Worm (Caenorhabditis elegans) whole organism, L1 larva: ENCODE data around the gene clp-6.

ENCODE experiments used
- C04F5.9 ChIP-seq: sonication (generic microtip); optimal IDR thresholded peaks from 2 replicates; lab custom pipeline; 2016; ENCODE audit warnings: missing genetic modification characterization, missing compliant biosample characterization
- C34B4.2 ChIP-seq: sonication (generic microtip); optimal IDR thresholded peaks from 2 replicates; lab custom pipeline; 2017; ENCODE audit warnings: mild to moderate bottlenecking, missing genetic modification characterization, missing compliant biosample characterization
- Y116A8C.19 ChIP-seq: sonication (generic microtip); optimal IDR thresholded peaks from 2 replicates; lab custom pipeline; 2016; ENCODE audit warnings: missing compliant biosample characterization, missing genetic modification characterization, borderline replicate concordance
- aha-1 ChIP-seq: fragments of 150-350 bp; optimal IDR thresholded peaks from 2 replicates; lab custom pipeline; 2014; ENCODE audit warnings: missing biosample characterization, missing genetic modification characterization
- blmp-1 ChIP-seq: fragments of 150-350 bp; optimal IDR thresholded peaks from 2 replicates; lab custom pipeline; 2014; ENCODE audit warnings: missing biosample characterization, missing genetic modification characterization
- ceh-82 ChIP-seq, 3 experiments: fragments of 150-350 bp in 1 of 3; sonication (generic microtip) in 2 of 3; optimal IDR thresholded peaks; 2 replicates each; lab custom pipeline; 2014 to 2017; ENCODE audit warnings: missing biosample characterization in 3 of 3, missing genetic modification characterization in 3 of 3
- ceh-88 ChIP-seq: fragments of 200-800 bp; sonication (Bioruptor generic); IDR thresholded peaks from 2 replicates; pipeline ENCODE4 v1.3.6; 2022; ENCODE audit warnings: missing genetic modification characterization, missing compliant biosample characterization
- ceh-90 ChIP-seq: sonication (generic microtip); optimal IDR thresholded peaks from 2 replicates; lab custom pipeline; 2016; ENCODE audit warnings: missing genetic modification characterization, missing compliant biosample characterization
- ces-1 ChIP-seq: fragments of 150-350 bp; optimal IDR thresholded peaks from 2 replicates; lab custom pipeline; 2014; ENCODE audit warnings: missing biosample characterization, missing genetic modification reagents, missing genetic modification characterization
- dpl-1 ChIP-seq, 3 experiments: fragments of 150-350 bp in 2 of 3; sonication (generic microtip) in 1 of 3; optimal IDR thresholded peaks; 2 replicates each; lab custom pipeline; 2014 to 2017; ENCODE audit warnings: missing biosample characterization in 3 of 3, missing genetic modification characterization in 3 of 3, missing genetic modification reagents in 3 of 3
- dsc-1 ChIP-seq: sonication (generic microtip); optimal IDR thresholded peaks from 2 replicates; lab custom pipeline; 2016; ENCODE audit warnings: mild to moderate bottlenecking, missing genetic modification characterization, missing compliant biosample characterization
- efl-1 ChIP-seq, 4 experiments: fragments of 150-350 bp; optimal IDR thresholded peaks in 3 of 4; peaks in 1 of 4; 1 replicate in 1 of 4; 2 replicates in 3 of 4; lab custom pipeline; 2014; ENCODE audit warnings: missing biosample characterization in 2 of 4, missing genetic modification characterization in 2 of 4, missing genetic modification reagents in 2 of 4
- egl-13 ChIP-seq: sonication (generic microtip); optimal IDR thresholded peaks from 2 replicates; lab custom pipeline; 2016; ENCODE audit warnings: missing genotype, missing genetic modification reagents, missing genetic modification characterization, missing compliant biosample characterization
- elt-2 ChIP-seq: sonication (generic microtip); optimal IDR thresholded peaks from 2 replicates; lab custom pipeline; 2016; ENCODE audit warnings: missing genetic modification characterization, mild to moderate bottlenecking, inconsistent platforms, missing compliant biosample characterization, missing genetic modification reagents
- fkh-4 ChIP-seq: sonication (generic microtip); optimal IDR thresholded peaks from 2 replicates; lab custom pipeline; 2016; ENCODE audit warnings: missing compliant biosample characterization, missing genetic modification characterization, borderline replicate concordance
- fkh-8 ChIP-seq: sonication (generic microtip); optimal IDR thresholded peaks from 2 replicates; lab custom pipeline; 2016; ENCODE audit warnings: mild to moderate bottlenecking, missing genetic modification characterization, missing compliant biosample characterization
- fos-1 ChIP-seq: fragments of 150-350 bp; optimal IDR thresholded peaks from 2 replicates; lab custom pipeline; 2014; ENCODE audit warnings: missing biosample characterization, missing genetic modification characterization
- grh-1 ChIP-seq: fragments of 200-800 bp; sonication (Bioruptor generic); IDR thresholded peaks from 2 replicates; pipeline ENCODE4 v1.3.6; 2022; ENCODE audit warnings: missing genetic modification reagents, missing genetic modification characterization, missing compliant biosample characterization
- hlh-17 ChIP-seq: fragments of 200-800 bp; sonication (Bioruptor generic); optimal IDR thresholded peaks from 2 replicates; lab custom pipeline; 2018; ENCODE audit warnings: missing genetic modification characterization, mild to moderate bottlenecking, missing compliant biosample characterization, moderate library complexity, borderline replicate concordance
- hlh-4 ChIP-seq: sonication (generic microtip); optimal IDR thresholded peaks from 2 replicates; lab custom pipeline; 2016; ENCODE audit warnings: mild to moderate bottlenecking, missing genetic modification characterization, missing compliant biosample characterization
- irx-1 ChIP-seq: sonication (generic microtip); optimal IDR thresholded peaks from 2 replicates; lab custom pipeline; 2016; ENCODE audit warnings: missing genetic modification characterization, missing compliant biosample characterization
- isw-1 ChIP-seq: fragments of 200-800 bp; sonication (Bioruptor generic); IDR thresholded peaks from 2 replicates; pipeline ENCODE4 v1.3.6; 2022; ENCODE audit warnings: missing genetic modification characterization, missing compliant biosample characterization
- lin-35 ChIP-seq, 2 experiments: fragments of 150-350 bp; optimal IDR thresholded peaks; 2 replicates each; lab custom pipeline; 2014; ENCODE audit warnings: missing biosample characterization in 2 of 2, missing genetic modification characterization in 2 of 2, missing genetic modification reagents in 2 of 2
- lin-39 ChIP-seq: fragments of 150-350 bp; optimal IDR thresholded peaks from 2 replicates; lab custom pipeline; 2014; ENCODE audit warnings: missing biosample characterization, missing genetic modification reagents, missing genetic modification characterization
- mab-9 ChIP-seq: fragments of 200-800 bp; sonication (Bioruptor generic); IDR thresholded peaks from 2 replicates; pipeline ENCODE4 v1.3.6; 2022; ENCODE audit warnings: missing genetic modification reagents, missing genetic modification characterization, missing compliant biosample characterization
- mdl-1 ChIP-seq, 2 experiments: fragments of 150-350 bp; optimal IDR thresholded peaks; 2 replicates each; lab custom pipeline; 2014 to 2017; ENCODE audit warnings: missing biosample characterization in 2 of 2, missing genetic modification characterization in 2 of 2, inconsistent platforms in 1 of 2
- mep-1 ChIP-seq: fragments of 150-350 bp; optimal IDR thresholded peaks from 2 replicates; lab custom pipeline; 2014; ENCODE audit warnings: missing biosample characterization, missing genetic modification characterization
- nhr-11 ChIP-seq: fragments of 150-350 bp; optimal IDR thresholded peaks from 2 replicates; lab custom pipeline; 2014; ENCODE audit warnings: missing biosample characterization, missing genetic modification characterization
- nhr-19 ChIP-seq: fragments of 200-800 bp; sonication (Bioruptor generic); conservative IDR thresholded peaks from 2 replicates; pipeline ENCODE4 v1.3.6; 2022; ENCODE audit warnings: missing genetic modification characterization, missing compliant biosample characterization
- nhr-71 ChIP-seq: sonication (generic microtip); optimal IDR thresholded peaks from 2 replicates; lab custom pipeline; 2016; ENCODE audit warnings: mild to moderate bottlenecking, missing genetic modification characterization, moderate library complexity, missing compliant biosample characterization
- nhr-77 ChIP-seq: fragments of 150-350 bp; optimal IDR thresholded peaks from 2 replicates; lab custom pipeline; 2014; ENCODE audit warnings: missing biosample characterization, missing genetic modification characterization
- nhr-85 ChIP-seq: sonication (generic microtip); peaks from one replicate; lab custom pipeline; 2016; ENCODE audit warnings: missing genetic modification characterization, inconsistent platforms, missing compliant biosample characterization
- pax-3 ChIP-seq: fragments of 200-800 bp; sonication (Bioruptor generic); optimal IDR thresholded peaks from 2 replicates; lab custom pipeline; 2018; ENCODE audit warnings: mild to moderate bottlenecking, missing genetic modification characterization, moderate library complexity, missing compliant biosample characterization
- skn-1 ChIP-seq: fragments of 150-350 bp; optimal IDR thresholded peaks from 2 replicates; lab custom pipeline; 2014; ENCODE audit warnings: missing biosample characterization, missing genetic modification characterization
- snu-23 ChIP-seq: sonication (generic microtip); optimal IDR thresholded peaks from 2 replicates; lab custom pipeline; 2016; ENCODE audit warnings: missing genetic modification characterization, missing compliant biosample characterization
- sox-4 ChIP-seq: sonication (generic microtip); optimal IDR thresholded peaks from 2 replicates; lab custom pipeline; 2016; ENCODE audit warnings: missing genetic modification characterization, missing compliant biosample characterization
- sup-37 ChIP-seq: fragments of 200-800 bp; sonication (Bioruptor generic); optimal IDR thresholded peaks from 2 replicates; lab custom pipeline; 2018; ENCODE audit warnings: mild to moderate bottlenecking, missing genetic modification characterization, missing compliant biosample characterization
- tlp-1 ChIP-seq: fragments of 150-350 bp; optimal IDR thresholded peaks from 2 replicates; lab custom pipeline; 2014; ENCODE audit warnings: missing biosample characterization, missing genetic modification characterization
- unc-130 ChIP-seq: fragments of 150-350 bp; optimal IDR thresholded peaks from 2 replicates; lab custom pipeline; 2017; ENCODE audit warnings: missing biosample characterization, missing genetic modification characterization, inconsistent platforms
- unc-30 ChIP-seq: sonication (generic microtip); optimal IDR thresholded peaks from 2 replicates; lab custom pipeline; 2017; ENCODE audit warnings: missing biosample characterization, missing genetic modification characterization
- unc-62 ChIP-seq: fragments of 150-350 bp; optimal IDR thresholded peaks from 2 replicates; lab custom pipeline; 2014; ENCODE audit warnings: missing biosample characterization, missing genetic modification reagents, missing genetic modification characterization
- unc-86 ChIP-seq: sonication (generic microtip); optimal IDR thresholded peaks from 2 replicates; lab custom pipeline; 2016; ENCODE audit warnings: missing genetic modification characterization, missing compliant biosample characterization
- zag-1 ChIP-seq: fragments of 150-350 bp; optimal IDR thresholded peaks from 2 replicates; lab custom pipeline; 2014; ENCODE audit warnings: missing biosample characterization, missing genetic modification characterization
- zip-4 ChIP-seq: fragments of 200-800 bp; sonication (Bioruptor generic); optimal IDR thresholded peaks from 2 replicates; lab custom pipeline; 2018; ENCODE audit warnings: mild to moderate bottlenecking, missing genetic modification characterization, moderate library complexity, missing compliant biosample characterization

The clp-6 gene

DNA sequence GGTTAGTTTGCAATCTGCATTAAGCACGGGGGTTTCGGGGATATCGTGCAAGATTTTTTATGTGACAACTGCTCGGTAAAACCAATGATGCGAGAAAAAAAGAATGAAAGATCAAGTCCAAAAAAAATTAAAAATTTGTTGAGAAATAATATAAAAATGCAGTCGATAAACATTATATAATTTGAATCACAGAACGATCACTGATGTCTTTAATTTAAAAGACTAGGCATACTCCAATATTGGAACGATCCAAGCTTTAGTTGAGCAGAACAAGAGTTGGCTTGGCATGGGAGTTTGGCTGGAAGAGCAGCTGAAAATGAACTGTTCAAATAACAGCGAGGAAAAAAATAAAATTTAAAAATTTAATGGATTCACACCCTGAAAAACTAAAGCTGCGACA lies 7.6 kb downstream of the clp-6 start, which contains the start of gene clec-171:
clec-171 (minus strand) TSS at position 101 of the 400 bp plus-strand sequence.
- no peak for TF ChIP-seq pax-3
- TF ChIP-seq tlp-1 (tag; lab: Kevin White, UChicago): no peak

DNA sequence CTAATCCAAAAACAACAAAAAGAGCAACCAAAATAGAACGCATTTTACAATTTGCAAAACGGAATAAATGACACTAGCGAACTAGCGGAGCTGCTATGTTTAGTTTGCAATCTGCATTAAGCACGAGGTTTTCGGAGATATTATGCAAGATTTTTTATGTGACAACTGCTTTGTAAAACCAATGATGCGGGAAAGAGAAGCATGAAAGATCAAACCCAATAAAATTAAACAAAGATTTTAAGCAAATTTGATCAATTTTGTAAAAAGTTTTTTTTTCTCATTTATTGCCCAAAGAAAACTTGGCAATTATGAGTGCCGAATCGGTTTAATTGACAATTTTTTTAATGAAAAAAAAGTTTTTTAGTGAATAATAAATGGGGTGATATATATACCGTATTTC lies 9.9 kb downstream of the clp-6 start, which contains the start of gene Y77E11A.8:
Y77E11A.8 (minus strand) TSS at position 101 of the 400 bp plus-strand sequence.
- TF ChIP-seq fkh-8 (tag; lab: Kevin White, UChicago) (no peak), Y116A8C.19 (tag; lab: Kevin White, UChicago) (no peak), hlh-4 (tag; lab: Kevin White, UChicago) (no peak), lin-39 (no peak), hlh-17 (GFP tag; lab: Kevin White, UChicago) (no peak), mep-1 (tag; lab: Kevin White, UChicago) (no peak), sup-37 (no peak), mab-9 (GFP tag; lab: Robert Waterston, UW) (no peak), ceh-88 (GFP tag; lab: Robert Waterston, UW) (no peak)

DNA sequence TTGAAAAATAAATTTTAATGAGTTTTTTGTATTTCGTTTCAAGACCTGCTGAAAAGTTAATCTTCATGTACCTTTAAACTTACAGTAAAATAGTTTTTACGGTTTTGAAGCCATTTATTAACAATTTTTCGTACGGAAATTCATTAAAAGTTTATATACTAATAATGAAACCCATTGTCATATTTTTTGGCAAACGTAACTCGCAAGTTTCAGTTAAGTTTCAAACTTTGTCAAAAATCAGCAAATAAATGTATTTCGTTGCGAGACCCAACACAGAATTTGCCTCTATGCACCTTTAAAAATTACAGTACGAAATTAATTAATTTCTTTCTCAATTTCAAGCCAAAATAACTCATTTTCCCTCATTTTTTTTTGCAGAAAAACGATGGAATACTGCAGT lies 14.2 kb downstream of the clp-6 start, which contains the start of gene jtr-1:
jtr-1 (plus strand) TSS at position 327 of the 400 bp plus-strand sequence.
- TF ChIP-seq elt-2 (tag; lab: Kevin White, UChicago) (no peak), lin-35 (GFP tag; optimal IDR thresholded peaks at IDR 0.05; lab: Kevin White, UChicago) (no peak), ceh-90 (tag; lab: Kevin White, UChicago) (no peak), dsc-1 (no peak), unc-86 (tag; lab: Kevin White, UChicago) (no peak), mdl-1 (tag; optimal IDR thresholded peaks at IDR 0.05; lab: Kevin White, UChicago) (no peak), blmp-1 (tag; lab: Kevin White, UChicago) (no peak), sox-4 (tag; lab: Kevin White, UChicago) (no peak), sup-37 (no peak), pax-3 (no peak)

DNA sequence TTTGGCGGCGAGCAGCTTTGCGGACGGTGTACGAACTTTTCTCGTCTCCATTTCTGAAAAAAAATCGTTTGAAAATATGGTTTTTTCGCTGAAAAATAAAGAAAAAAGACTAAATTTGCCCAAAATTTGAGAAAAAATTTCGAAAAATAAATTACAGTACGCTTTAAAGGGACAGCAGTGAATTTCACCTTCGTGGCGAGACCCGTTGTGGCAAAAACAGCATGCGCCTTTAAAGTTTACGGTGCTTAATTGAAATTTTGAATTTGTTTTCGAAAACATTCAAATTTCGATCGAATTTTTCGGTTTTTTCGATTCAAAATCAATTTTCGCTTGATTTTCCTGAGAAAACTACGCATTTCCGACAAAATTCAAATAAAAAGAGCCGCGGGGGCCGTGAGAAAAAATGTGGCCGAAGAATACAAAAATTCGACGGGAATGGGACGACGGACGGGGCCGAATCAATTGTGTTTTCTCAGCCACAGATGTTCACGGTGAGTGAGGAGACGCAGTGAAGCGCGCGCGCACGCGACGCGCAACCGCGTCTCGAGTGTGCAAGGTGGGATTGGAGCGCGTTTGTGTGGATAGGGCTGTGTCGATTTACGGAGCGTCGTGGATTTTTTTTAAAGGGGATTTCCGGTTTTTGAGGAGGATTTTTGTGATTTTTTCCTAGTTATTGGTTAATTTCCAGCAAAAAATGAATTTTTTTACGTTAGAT lies 14.9 kb downstream of the clp-6 start, which contains the start of gene Y77E11A.7:
Y77E11A.7 (minus strand) TSS at position 55 of the 715 bp plus-strand sequence.
- TF ChIP-seq C34B4.2 (tag; lab: Kevin White, UChicago) (no peak), zag-1 (peak; percentile 31), zip-4 (GFP tag; lab: Kevin White, UChicago) (no peak), efl-1 (optimal IDR thresholded peaks at IDR 0.05; lab: Kevin White, UChicago) (peak; percentile 87 to 94), efl-1 (GFP tag; optimal IDR thresholded peaks at IDR 0.05 in 1 of 2; lab: Kevin White, UChicago) (peak; percentile 82 to 97), C04F5.9 (peak; percentile 61), snu-23 (GFP tag; lab: Kevin White, UChicago) (peak; percentile 94), nhr-71 (peak; percentile 94), Y116A8C.19 (tag; lab: Kevin White, UChicago) (no peak), nhr-85 (tag; lab: Kevin White, UChicago) (peak; percentile 69), egl-13 (tag; lab: Kevin White, UChicago) (no peak), unc-130 (peak; percentile 88), fos-1 (peak; percentile 70), irx-1 (tag; lab: Kevin White, UChicago) (peak; percentile 61), unc-62 (GFP tag; lab: Kevin White, UChicago) (no peak), ceh-82 (tag; optimal IDR thresholded peaks at IDR 0.05; lab: Kevin White, UChicago) (peak; percentile 91 to 99 (median 91)), nhr-19 (GFP tag; lab: Robert Waterston, UW) (peak; percentile 75), lin-39 (peak; percentile 44), skn-1 (peak; percentile 96), unc-30 (no peak), hlh-17 (GFP tag; lab: Kevin White, UChicago) (no peak), aha-1 (tag; lab: Kevin White, UChicago) (no peak), isw-1 (GFP tag; lab: Robert Waterston, UW) (peak; percentile 93), mab-9 (GFP tag; lab: Robert Waterston, UW) (no peak), nhr-77 (peak; percentile 89), nhr-11 (tag; lab: Kevin White, UChicago) (peak; percentile 38), unc-86 (tag; lab: Kevin White, UChicago) (peak; percentile 86), dpl-1 (GFP tag; optimal IDR thresholded peaks at IDR 0.05; lab: Kevin White, UChicago) (peak; percentile 79 to 88 (median 83)), grh-1 (GFP tag; lab: Robert Waterston, UW) (peak; percentile 30; the same call in 1 of the 2 replicates), fkh-4 (tag; lab: Kevin White, UChicago) (no peak), ceh-88 (GFP tag; lab: Robert Waterston, UW) (peak; percentile 61; the same call in 1 of the 2 replicates), ces-1 (GFP tag; lab: Kevin White, UChicago) (no peak)
